Worm (Caenorhabditis elegans): ENCODE data around the gene fkh-7.

fkh-7 gene

DNA sequence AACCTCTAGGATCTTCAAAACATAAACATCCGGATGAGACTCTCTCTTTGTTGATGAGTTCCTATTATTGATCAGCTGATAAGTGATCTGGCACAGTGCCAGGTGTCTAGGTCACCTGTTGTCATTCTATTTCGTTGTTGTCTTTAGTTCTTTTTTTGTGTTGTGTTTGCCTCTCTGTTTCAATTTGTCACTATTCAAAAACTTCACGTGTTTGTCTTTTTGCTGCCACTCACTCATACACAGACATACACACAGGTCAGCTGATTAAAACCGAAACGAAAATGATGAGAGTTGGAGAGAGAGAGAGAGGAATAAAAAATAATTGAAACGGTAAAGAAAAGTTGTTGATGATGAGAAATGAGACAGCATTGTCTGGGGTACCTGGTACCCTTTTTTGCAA is 6.7 kb downstream of the fkh-7 start (continued):
- no peak; the same call in 1 of the 2 replicates for TF ChIP-seq pha-4 (GFP tag; IDR thresholded peaks at IDR 0.05)
- TF ChIP-seq pha-4 (tag; optimal IDR thresholded peaks at IDR 0.05): peak; percentile 76
- no peak for TF ChIP-seq dpl-1 (GFP tag; optimal IDR thresholded peaks at IDR 0.05)
- peak; percentile 98 for TF ChIP-seq hlh-11 (tag; optimal IDR thresholded peaks at IDR 0.05)
- peak; percentile 99 for TF ChIP-seq dmd-6 (GFP tag; IDR thresholded peaks at IDR 0.05)
- peak; percentile 94 for TF ChIP-seq nhr-28 (tag; optimal IDR thresholded peaks at IDR 0.05)
- TF ChIP-seq lin-1 (GFP tag; IDR thresholded peaks at IDR 0.05): peak; percentile 92

DNA sequence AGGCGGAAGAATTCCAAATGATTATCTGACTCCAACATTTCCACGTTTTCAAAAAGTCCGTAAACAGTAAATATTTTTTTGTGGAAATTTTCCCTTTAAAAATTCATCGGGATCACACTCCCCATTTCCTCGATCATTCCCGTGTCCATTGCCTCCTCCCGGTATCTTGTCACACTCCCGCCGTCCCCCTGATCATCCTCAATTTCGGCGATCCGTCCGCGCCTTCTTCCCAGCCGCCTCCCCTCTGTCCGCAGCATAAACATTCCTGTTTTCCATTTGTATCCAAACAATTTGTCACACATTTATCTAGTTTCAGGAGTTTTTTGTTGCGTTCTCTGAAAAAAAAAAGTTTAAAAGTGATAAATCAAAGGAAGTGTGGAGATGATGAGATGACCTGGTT is 8.5 kb downstream of the fkh-7 start:
- TF ChIP-seq zfp-2 (tag; optimal IDR thresholded peaks at IDR 0.05) (no peak), aha-1 (tag) (peak; percentile 71), lim-7 (GFP tag; IDR thresholded peaks at IDR 0.05) (no peak), lin-29 (GFP tag; IDR thresholded peaks at IDR 0.05) (no peak), daf-16 (GFP tag; optimal IDR thresholded peaks at IDR 0.05) (peak in 1 of 2 experiments; percentile 39), daf-16 (tag; optimal IDR thresholded peaks at IDR 0.05) (no peak), unc-62 (GFP tag; optimal IDR thresholded peaks at IDR 0.05 in 1 of 2) (no peak), unc-62 (tag; optimal IDR thresholded peaks at IDR 0.05) (no peak), lin-39 (tag; optimal IDR thresholded peaks at IDR 0.05) (no peak), set-16 (GFP tag; IDR thresholded peaks at IDR 0.05) (peak; percentile 50; the same call in 1 of the 2 replicates), lsy-2 (tag; optimal IDR thresholded peaks at IDR 0.05) (no peak), F49E8.2 (tag; optimal IDR thresholded peaks at IDR 0.05; ENCODE audit: borderline replicate concordance) (no peak), ctbp-1 (GFP tag; IDR thresholded peaks at IDR 0.05) (no peak), F10B5.3 (tag; optimal IDR thresholded peaks at IDR 0.05) (no peak), daf-19 (GFP tag; conservative IDR thresholded peaks at IDR 0.05) (no peak), Y5F2A.4 (GFP tag; optimal IDR thresholded peaks at IDR 0.05) (no peak), tag-97 (GFP tag; IDR thresholded peaks at IDR 0.05) (no peak), nhr-111 (GFP tag; optimal IDR thresholded peaks at IDR 0.05) (no peak), R02D3.7 (tag; optimal IDR thresholded peaks at IDR 0.05) (no peak), hlh-30 (tag; optimal IDR thresholded peaks at IDR 0.05; ENCODE audit: insufficient read depth) (peak; percentile 62), ceh-62 (tag; optimal IDR thresholded peaks at IDR 0.05) (no peak), nhr-28 (tag; optimal IDR thresholded peaks at IDR 0.05) (peak; percentile 55), Y105C5A.15 (GFP tag; IDR thresholded peaks at IDR 0.05) (no peak), mes-2 (tag; optimal IDR thresholded peaks at IDR 0.05; ENCODE audit: poor library complexity, severe bottlenecking) (no peak), hlh-11 (tag; optimal IDR thresholded peaks at IDR 0.05) (peak; percentile 64), T26A8.4 (GFP tag; IDR thresholded peaks at IDR 0.05) (no peak), mxl-3 (GFP tag; optimal IDR thresholded peaks at IDR 0.05) (peak; percentile 10), fos-1 (tag; optimal IDR thresholded peaks at IDR 0.05) (no peak), lin-38 (GFP tag; IDR thresholded peaks at IDR 0.05) (no peak), vab-7 (GFP tag; IDR thresholded peaks at IDR 0.05) (no peak), ceh-28 (tag; optimal IDR thresholded peaks at IDR 0.05) (no peak), mxl-2 (GFP tag; conservative IDR thresholded peaks at IDR 0.05) (no peak), nhr-6 (tag; optimal IDR thresholded peaks at IDR 0.05) (no peak), hmg-1.1 (GFP tag; IDR thresholded peaks at IDR 0.05) (no peak), fkh-10 (GFP tag; optimal IDR thresholded peaks at IDR 0.05) (no peak)

DNA sequence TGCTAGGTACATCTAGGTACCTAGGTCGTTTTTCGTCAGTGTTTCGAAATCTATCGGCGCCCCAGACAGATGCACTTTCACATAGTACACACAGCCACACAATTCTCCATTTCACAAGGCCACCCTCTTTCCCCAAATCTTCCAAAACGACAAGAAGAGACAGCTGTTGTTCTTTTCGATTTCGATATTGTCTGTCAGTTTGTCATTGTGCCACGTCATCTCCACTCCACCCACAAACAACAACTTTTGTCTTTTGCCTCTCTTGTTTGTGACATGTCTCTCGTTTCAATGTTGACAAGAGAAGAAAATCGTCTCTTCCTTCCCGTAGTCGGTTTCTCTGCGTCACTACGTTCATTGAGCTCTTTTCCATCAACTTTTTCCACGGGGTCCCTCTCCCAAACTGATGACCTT is 9.3 kb downstream of the fkh-7 start:
- TF ChIP-seq madf-5 (GFP tag; IDR thresholded peaks at IDR 0.05) (no peak), F10B5.3 (tag; optimal IDR thresholded peaks at IDR 0.05) (no peak), mdt-29 (GFP tag; IDR thresholded peaks at IDR 0.05) (no peak), cey-2 (tag; optimal IDR thresholded peaks at IDR 0.05; ENCODE audit: borderline replicate concordance, insufficient read depth) (no peak), zfp-3 (GFP tag; conservative IDR thresholded peaks at IDR 0.05) (no peak), rbr-2 (tag; optimal IDR thresholded peaks at IDR 0.05) (peak; percentile 61), skn-1 (tag; optimal IDR thresholded peaks at IDR 0.05) (no peak), jun-1 (tag; optimal IDR thresholded peaks at IDR 0.05) (peak; percentile 34), saeg-2 (GFP tag; IDR thresholded peaks at IDR 0.05) (no peak), lir-3 (tag; optimal IDR thresholded peaks at IDR 0.05) (no peak), unc-130 (GFP tag; optimal IDR thresholded peaks at IDR 0.05) (no peak), T26A8.4 (GFP tag; IDR thresholded peaks at IDR 0.05) (peak; percentile 50; the same call in 1 of the 2 replicates), D1046.2 (GFP tag; IDR thresholded peaks at IDR 0.05) (no peak), ceh-62 (tag; optimal IDR thresholded peaks at IDR 0.05) (no peak), tra-1 (GFP tag; IDR thresholded peaks at IDR 0.05) (peak; percentile 26; the same call in 1 of the 2 replicates)

Measured in whole organism, L4 larva.